Worm (Caenorhabditis elegans): ENCODE results near the gene R13H9.6.
A peak's percentile ranks its signal among the peaks of the same experiment; 100 is the strongest.

ce11 chrIV:5110391-5110930 lies 42.0 kb upstream of the R13H9.6 start:
- TF ChIP-seq lsy-2 (tag; optimal IDR thresholded peaks at IDR 0.05) (no peak), nhr-12 (tag; optimal IDR thresholded peaks at IDR 0.05) (no peak), lin-11 (tag; optimal IDR thresholded peaks at IDR 0.05) (no peak), ceh-82 (tag; optimal IDR thresholded peaks at IDR 0.05) (no peak), mdl-1 (tag; optimal IDR thresholded peaks at IDR 0.05) (peak in 1 of 2 experiments; percentile 50), ama-1 (optimal IDR thresholded peaks at IDR 0.05) (no peak), nhr-129 (tag; optimal IDR thresholded peaks at IDR 0.05) (no peak), egl-27 (tag; optimal IDR thresholded peaks at IDR 0.05) (no peak), nhr-23 (tag; optimal IDR thresholded peaks at IDR 0.05) (no peak), ztf-11 (tag; optimal IDR thresholded peaks at IDR 0.05) (no peak)
